Worm (Caenorhabditis elegans): Measurements from ENCODE around the gene F40F8.5.

DNA sequence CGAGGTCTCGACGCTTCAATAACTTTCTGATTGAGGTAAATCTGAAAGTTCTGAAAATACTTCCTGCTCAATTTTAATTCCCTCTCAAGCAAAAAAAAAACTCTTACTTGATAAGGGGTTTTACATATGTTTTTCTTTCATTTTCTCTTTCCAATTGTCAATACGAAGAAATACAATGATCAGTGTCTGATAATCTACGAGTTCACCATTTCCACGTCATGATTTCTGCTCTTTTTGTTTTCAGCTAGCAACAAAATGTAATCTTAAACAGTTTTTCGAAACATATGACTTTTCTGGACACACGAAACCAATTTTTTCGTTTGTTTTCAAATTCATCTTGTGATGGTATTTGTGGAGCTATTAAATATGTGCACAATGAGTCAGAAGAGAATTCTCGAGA, 21.4 kb upstream of the F40F8.5 start:
- TF ChIP-seq ztf-23 (GFP tag; IDR thresholded peaks at IDR 0.05) (no peak), flt-1 (GFP tag; IDR thresholded peaks at IDR 0.05) (no peak), klf-2 (GFP tag; conservative IDR thresholded peaks at IDR 0.05) (no peak), cog-1 (tag; optimal IDR thresholded peaks at IDR 0.05) (no peak), tab-1 (GFP tag; IDR thresholded peaks at IDR 0.05) (no peak)
